Fruit fly (Drosophila melanogaster): ENCODE results near the gene Ror.

DNA sequence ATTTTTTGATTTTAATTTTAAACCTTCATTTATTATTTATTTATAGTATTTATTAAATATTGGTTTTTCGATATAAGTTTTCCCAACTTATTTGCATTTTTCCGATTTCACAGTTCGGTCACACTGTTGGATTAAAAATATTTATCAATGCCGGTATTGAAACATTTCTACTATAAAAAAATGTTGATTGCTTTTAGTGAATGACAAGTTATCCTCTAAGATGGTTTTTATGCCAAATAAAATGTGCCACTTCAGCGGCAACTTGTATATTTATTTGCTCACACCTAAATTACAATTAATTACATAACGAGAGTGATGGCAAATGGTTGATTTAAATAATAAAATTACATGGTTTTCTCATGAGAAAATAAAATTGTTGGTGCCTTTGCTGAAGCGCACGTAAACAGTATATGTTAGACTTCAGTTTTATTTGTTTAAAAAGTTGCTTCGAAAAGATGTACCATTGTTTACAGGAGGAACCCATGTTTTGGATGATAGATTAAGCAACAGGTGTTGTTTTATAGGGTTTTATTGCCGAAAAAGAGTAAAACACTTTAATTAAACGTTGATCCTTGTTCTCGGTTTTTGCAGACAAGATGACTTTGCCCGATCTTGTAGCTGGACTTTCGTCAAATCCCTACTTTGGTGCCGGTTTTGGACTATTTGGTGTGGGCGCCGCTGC lies 29.0 kb upstream of the Ror start, which contains the start of gene Bcs1:
- TF ChIP-seq CG14655 (GFP tag; optimal IDR thresholded peaks at IDR 0.05) (no peak), fd96Ca (GFP tag; IDR thresholded peaks at IDR 0.05) (no peak), Ets98B (GFP tag; IDR thresholded peaks at IDR 0.05) (no peak), rn (GFP tag; IDR thresholded peaks at IDR 0.05) (no peak), CG8301 (tag; optimal IDR thresholded peaks at IDR 0.05) (no peak), CG8159 (tag; optimal IDR thresholded peaks at IDR 0.05) (no peak), EcR (GFP tag; optimal IDR thresholded peaks at IDR 0.05) (no peak), CG4496 (GFP tag; IDR thresholded peaks at IDR 0.05) (no peak), CG15710 (tag; optimal IDR thresholded peaks at IDR 0.05) (no peak), CG10348 (GFP tag; IDR thresholded peaks at IDR 0.05) (no peak)

Measured in whole organism, pupa.